Worm (Caenorhabditis elegans) whole organism, L2 larva: ENCODE results near the gene spp-13.
A peak's percentile ranks its signal among the peaks of the same experiment; 100 is the strongest.

Source experiments
- F13H6.1 ChIP-seq: sonication (generic microtip); optimal IDR thresholded peaks from 2 replicates; lab custom pipeline; 2016; ENCODE audit warnings: missing genetic modification characterization, missing compliant biosample characterization
- R02D3.7 ChIP-seq: fragments of 150-350 bp; optimal IDR thresholded peaks from 2 replicates; lab custom pipeline; 2014; ENCODE audit warnings: missing biosample characterization, missing genetic modification characterization
- Y55F3AM.14 ChIP-seq: fragments of 200-800 bp; sonication (Bioruptor generic); optimal IDR thresholded peaks from 2 replicates; lab custom pipeline; 2018; ENCODE audit warnings: mild to moderate bottlenecking, missing genetic modification characterization, missing compliant biosample characterization
- ZK546.5 ChIP-seq: sonication (generic microtip); optimal IDR thresholded peaks from 2 replicates; lab custom pipeline; 2017; ENCODE audit warnings: missing biosample characterization, missing genetic modification characterization
- aly-2 ChIP-seq: fragments of 150-350 bp; optimal IDR thresholded peaks from 2 replicates; lab custom pipeline; 2014; ENCODE audit warnings: missing biosample characterization, missing genetic modification characterization
- ama-1 ChIP-seq: fragments of 150-350 bp; optimal IDR thresholded peaks from 2 replicates; lab custom pipeline; 2018; ENCODE audit warnings: inconsistent platforms
- blmp-1 ChIP-seq: sonication (generic microtip); optimal IDR thresholded peaks from 2 replicates; lab custom pipeline; 2017; ENCODE audit warnings: missing genetic modification characterization, mild to moderate bottlenecking, missing compliant biosample characterization, antibody characterized with exemption, moderate library complexity; ENCODE audit not compliant: insufficient read depth
- ceh-82 ChIP-seq: fragments of 150-350 bp; optimal IDR thresholded peaks from 2 replicates; lab custom pipeline; 2014; ENCODE audit warnings: missing biosample characterization, missing genetic modification characterization
- crh-2 ChIP-seq: sonication (generic microtip); optimal IDR thresholded peaks from 2 replicates; lab custom pipeline; 2017; ENCODE audit warnings: missing biosample characterization, missing genetic modification characterization
- dmd-4 ChIP-seq: sonication (generic microtip); optimal IDR thresholded peaks from 2 replicates; lab custom pipeline; 2017; ENCODE audit warnings: missing biosample characterization, missing genetic modification characterization
- egl-27 ChIP-seq: sonication (generic microtip); optimal IDR thresholded peaks from 3 replicates; lab custom pipeline; 2017; ENCODE audit warnings: missing biosample characterization, missing genetic modification reagents, missing genetic modification characterization
- elt-1 ChIP-seq: fragments of 150-350 bp; optimal IDR thresholded peaks from 2 replicates; lab custom pipeline; 2014; ENCODE audit warnings: missing biosample characterization, missing genetic modification characterization
- elt-3 ChIP-seq: sonication (generic microtip); optimal IDR thresholded peaks from 2 replicates; lab custom pipeline; 2017; ENCODE audit warnings: missing biosample characterization, missing genetic modification characterization
- fos-1 ChIP-seq: fragments of 150-350 bp; optimal IDR thresholded peaks from 2 replicates; lab custom pipeline; 2014; ENCODE audit warnings: missing biosample characterization, missing genetic modification characterization
- lin-11 ChIP-seq: fragments of 150-350 bp; sonication (generic microtip); optimal IDR thresholded peaks from 2 replicates; lab custom pipeline; 2014; ENCODE audit warnings: missing biosample characterization, missing genetic modification characterization, inconsistent platforms, mixed read lengths
- lin-13 ChIP-seq: fragments of 150-350 bp; optimal IDR thresholded peaks from 2 replicates; lab custom pipeline; 2014; ENCODE audit warnings: missing biosample characterization, missing genetic modification reagents, missing genetic modification characterization
- lin-39 ChIP-seq: fragments of 150-350 bp; optimal IDR thresholded peaks from 2 replicates; lab custom pipeline; 2014; ENCODE audit warnings: missing biosample characterization, missing genetic modification reagents, missing genetic modification characterization
- mab-5 ChIP-seq: fragments of 150-350 bp; optimal IDR thresholded peaks from 2 replicates; lab custom pipeline; 2014; ENCODE audit warnings: missing biosample characterization, missing genetic modification characterization
- nhr-10 ChIP-seq: sonication (generic microtip); optimal IDR thresholded peaks from 2 replicates; lab custom pipeline; 2017; ENCODE audit warnings: missing biosample characterization, missing genetic modification characterization
- nhr-11 ChIP-seq: fragments of 150-350 bp; optimal IDR thresholded peaks from 2 replicates; lab custom pipeline; 2014; ENCODE audit warnings: missing biosample characterization, missing genetic modification characterization
- nhr-129 ChIP-seq: fragments of 150-350 bp; optimal IDR thresholded peaks from 2 replicates; lab custom pipeline; 2014; ENCODE audit warnings: missing biosample characterization, missing genetic modification characterization
- nhr-21 ChIP-seq: fragments of 150-350 bp; optimal IDR thresholded peaks from 2 replicates; lab custom pipeline; 2014; ENCODE audit warnings: missing biosample characterization, missing genetic modification characterization
- nhr-237 ChIP-seq: fragments of 150-350 bp; optimal IDR thresholded peaks from 2 replicates; lab custom pipeline; 2014; ENCODE audit warnings: missing biosample characterization, missing genetic modification characterization
- nhr-25 ChIP-seq: fragments of 150-350 bp; sonication (generic microtip); optimal IDR thresholded peaks from 3 replicates; lab custom pipeline; 2014; ENCODE audit warnings: missing biosample characterization, missing genetic modification characterization
- nhr-6 ChIP-seq: fragments of 150-350 bp; optimal IDR thresholded peaks from 2 replicates; lab custom pipeline; 2014; ENCODE audit warnings: missing biosample characterization, missing genetic modification characterization
- nhr-77 ChIP-seq: fragments of 150-350 bp; optimal IDR thresholded peaks from 2 replicates; lab custom pipeline; 2014; ENCODE audit warnings: missing biosample characterization, missing genetic modification characterization
- skn-1 ChIP-seq: sonication (generic microtip); optimal IDR thresholded peaks from 2 replicates; lab custom pipeline; 2017; ENCODE audit warnings: missing biosample characterization, missing genetic modification characterization
- sma-3 ChIP-seq: sonication (generic microtip); optimal IDR thresholded peaks from 2 replicates; lab custom pipeline; 2016; ENCODE audit warnings: missing genetic modification reagents, missing genetic modification characterization, missing compliant biosample characterization
- sma-9 ChIP-seq, 2 experiments: fragments of 150-350 bp in 1 of 2; sonication (generic microtip) in 1 of 2; optimal IDR thresholded peaks; 2 replicates each; lab custom pipeline; 2014 to 2016; ENCODE audit warnings: missing genetic modification characterization in 2 of 2, mild to moderate bottlenecking in 1 of 2, missing biosample characterization in 1 of 2, missing compliant biosample characterization in 1 of 2, missing genetic modification reagents in 1 of 2, moderate library complexity in 1 of 2
- unc-39 ChIP-seq: fragments of 150-350 bp; optimal IDR thresholded peaks from 2 replicates; lab custom pipeline; 2014; ENCODE audit warnings: missing biosample characterization, missing genetic modification characterization
- unc-55 ChIP-seq: fragments of 150-350 bp; sonication (generic microtip); optimal IDR thresholded peaks from 3 replicates; lab custom pipeline; 2014; ENCODE audit warnings: missing biosample characterization, missing genetic modification reagents, missing genetic modification characterization
- unc-62 ChIP-seq: fragments of 150-350 bp; optimal IDR thresholded peaks from 2 replicates; lab custom pipeline; 2014; ENCODE audit warnings: missing biosample characterization, missing genetic modification reagents, missing genetic modification characterization
- zag-1 ChIP-seq: fragments of 150-350 bp; optimal IDR thresholded peaks from 2 replicates; lab custom pipeline; 2014; ENCODE audit warnings: missing biosample characterization, missing genetic modification characterization
- ztf-1 ChIP-seq: fragments of 200-800 bp; sonication (Bioruptor generic); conservative IDR thresholded peaks from 2 replicates; pipeline ENCODE4 v1.3.6; 2022; ENCODE audit warnings: missing genetic modification characterization, missing compliant biosample characterization
- ztf-4 ChIP-seq: fragments of 150-350 bp; optimal IDR thresholded peaks from 2 replicates; lab custom pipeline; 2014; ENCODE audit warnings: missing biosample characterization, missing genetic modification characterization

spp-13 gene

ce11 chrX:8455590-8456166 lies 37.4 kb upstream of the spp-13 start, which contains the start of gene dpy-6:
TSS of gene dpy-6 (minus strand) at chrX:8455640.
- peak; percentile 36 for TF ChIP-seq nhr-21 (tag; lab: Kevin White, UChicago)
- no peak for TF ChIP-seq ztf-1 (GFP tag; lab: Robert Waterston, UW)
- TF ChIP-seq blmp-1 (tag; lab: Kevin White, UChicago) = peak; percentile 20
- no peak for TF ChIP-seq lin-39
- no peak for TF ChIP-seq ceh-82 (tag; lab: Kevin White, UChicago)
- peak; percentile 38 for TF ChIP-seq sma-3 (GFP tag; lab: Kevin White, UChicago)
- no peak for TF ChIP-seq crh-2

ce11 chrX:8446108-8446507 lies 27.8 kb upstream of the spp-13 start, which contains the start of gene F16F9.1:
TSS of gene F16F9.1 (plus strand) at chrX:8446408.
- TF ChIP-seq elt-3 (tag; lab: Kevin White, UChicago) (no peak), fos-1 (tag; lab: Kevin White, UChicago) (no peak), ceh-82 (tag; lab: Kevin White, UChicago) (no peak), crh-2 (no peak), mab-5 (tag; lab: Kevin White, UChicago) (no peak), ztf-1 (GFP tag; lab: Robert Waterston, UW) (no peak), lin-11 (no peak)
- TF ChIP-seq, all 48 proteins: peak for 0

ce11 chrX:8444922-8445321 lies 26.6 kb upstream of the spp-13 start:
- TF ChIP-seq ceh-82 (tag; lab: Kevin White, UChicago) = no peak
- TF ChIP-seq mab-5 (tag; lab: Kevin White, UChicago) = no peak
- no peak for TF ChIP-seq dmd-4 (tag; lab: Kevin White, UChicago)

- TF ChIP-seq ztf-1 (GFP tag; lab: Robert Waterston, UW) (no peak), sma-9 (GFP tag; optimal IDR thresholded peaks at IDR 0.05; lab: Kevin White, UChicago) (peak; percentile 51), sma-9 (tag; optimal IDR thresholded peaks at IDR 0.05; lab: Kevin White, UChicago) (no peak), lin-11 (no peak), nhr-129 (tag; lab: Kevin White, UChicago) (peak; percentile 32), R02D3.7 (tag; lab: Kevin White, UChicago) (no peak), Y55F3AM.14 (GFP tag; lab: Kevin White, UChicago) (no peak), F13H6.1 (tag; lab: Kevin White, UChicago) (peak; percentile 20)
- TF ChIP-seq, all 48 proteins: peak for 3
These were observed 21.8 kb upstream of the spp-13 start for ce11 chrX:8440001-8440735.

- TF ChIP-seq R02D3.7 (tag; lab: Kevin White, UChicago) = no peak
- TF ChIP-seq blmp-1 (tag; lab: Kevin White, UChicago) = peak; percentile 37
- TF ChIP-seq, all 48 proteins: peak for 1
These were observed 20.4 kb upstream of the spp-13 start for ce11 chrX:8438756-8439155.

- TF ChIP-seq ama-1 (lab: Kevin White, UChicago) (no peak), mab-5 (tag; lab: Kevin White, UChicago) (no peak), nhr-10 (tag; lab: Kevin White, UChicago) (no peak), nhr-77 (no peak), dmd-4 (tag; lab: Kevin White, UChicago) (no peak), nhr-25 (tag; lab: Kevin White, UChicago) (no peak), nhr-6 (tag; lab: Kevin White, UChicago) (no peak), unc-39 (no peak), crh-2 (no peak), aly-2 (tag; lab: Kevin White, UChicago) (no peak), sma-9 (GFP tag; optimal IDR thresholded peaks at IDR 0.05; lab: Kevin White, UChicago) (no peak), sma-9 (tag; optimal IDR thresholded peaks at IDR 0.05; lab: Kevin White, UChicago) (no peak), egl-27 (no peak)
These were observed 14.0 kb upstream of the spp-13 start, which contains the start of gene kin-9 for ce11 chrX:8432361-8432760. TSS of gene kin-9 (plus strand) at chrX:8432661.

- TF ChIP-seq sma-3 (GFP tag; lab: Kevin White, UChicago) (no peak), ceh-82 (tag; lab: Kevin White, UChicago) (no peak), unc-62 (GFP tag; lab: Kevin White, UChicago) (no peak), unc-39 (no peak), nhr-237 (tag; lab: Kevin White, UChicago) (no peak), dmd-4 (tag; lab: Kevin White, UChicago) (no peak), elt-1 (tag; lab: Kevin White, UChicago) (no peak), skn-1 (tag; lab: Kevin White, UChicago) (no peak), unc-55 (GFP tag; lab: Kevin White, UChicago) (no peak), ZK546.5 (tag; lab: Kevin White, UChicago) (no peak), ztf-4 (tag; lab: Kevin White, UChicago) (no peak), nhr-11 (no peak), lin-13 (GFP tag; lab: Kevin White, UChicago) (no peak), elt-3 (tag; lab: Kevin White, UChicago) (no peak), aly-2 (tag; lab: Kevin White, UChicago) (no peak), lin-11 (no peak), zag-1 (tag; lab: Kevin White, UChicago) (no peak)
These were observed 11.2 kb upstream of the spp-13 start for ce11 chrX:8429503-8429902.
